ENCODE assay signal across 3 worm cellular contexts in genomic region chrIV:4576847-4577246, ce11.
A peak's percentile ranks its signal among the peaks of the same experiment; 100 is the strongest.
TF ChIP-seq lines count a peak whose summit lies in the region.

No protein-coding gene starts in this region.

TF ChIP-seq in whole organism, L2 larva, 48 proteins besides CTCF, POLR2A, EP300 and RAD21:
- TF ChIP-seq ama-1 (optimal IDR thresholded peaks at IDR 0.05; lab: Kevin White, UChicago) (no peak), unc-55 (GFP tag; optimal IDR thresholded peaks at IDR 0.05; lab: Kevin White, UChicago) (peak; percentile 61), lsy-2 (tag; optimal IDR thresholded peaks at IDR 0.05; lab: Kevin White, UChicago) (peak in 1 of 2 experiments; percentile 4), ztf-4 (tag; optimal IDR thresholded peaks at IDR 0.05; lab: Kevin White, UChicago) (no peak), ztf-1 (GFP tag; conservative IDR thresholded peaks at IDR 0.05; lab: Robert Waterston, UW) (no peak)

TF ChIP-seq in whole organism, L3 larva, 47 proteins besides CTCF, POLR2A, EP300 and RAD21:
- TF ChIP-seq lin-39 (tag; optimal IDR thresholded peaks at IDR 0.05; lab: Kevin White, UChicago) = peak; percentile 7
- TF ChIP-seq lin-15B (tag; optimal IDR thresholded peaks at IDR 0.05; lab: Kevin White, UChicago) = no peak

TF ChIP-seq in whole organism, L4 larva, 104 proteins besides CTCF, POLR2A, EP300 and RAD21:
- TF ChIP-seq mdl-1 (tag; optimal IDR thresholded peaks at IDR 0.05; lab: Kevin White, UChicago) = no peak
- peak in 1 of 2 experiments; percentile 89 for TF ChIP-seq unc-62 (GFP tag; optimal IDR thresholded peaks at IDR 0.05 in 1 of 2; lab: Kevin White, UChicago)
- no peak for TF ChIP-seq unc-62 (tag; optimal IDR thresholded peaks at IDR 0.05; lab: Kevin White, UChicago)
- TF ChIP-seq ceh-20 (GFP tag; IDR thresholded peaks at IDR 0.05; lab: Robert Waterston, UW) = 0 out of 2 replicates have a peak, but pooled peaks have one; percentile 28
- TF ChIP-seq egl-43 (GFP tag; IDR thresholded peaks at IDR 0.05; lab: Robert Waterston, UW) = no peak
- peak in 1 of 2 experiments; percentile 37 for TF ChIP-seq lsy-2 (tag; optimal IDR thresholded peaks at IDR 0.05; lab: Kevin White, UChicago)
- peak; percentile 53 for TF ChIP-seq aha-1 (tag; lab: Kevin White, UChicago)
- no peak for TF ChIP-seq nhr-76 (tag; optimal IDR thresholded peaks at IDR 0.05; lab: Kevin White, UChicago)
